Fruit fly (Drosophila melanogaster) whole organism, embryonic: Measurements from ENCODE around the gene Dus1.

Source experiments
- Asciz ChIP-seq: fragments of 200-800 bp; sonication (Bioruptor generic); optimal IDR thresholded peaks from 2 replicates; lab custom pipeline; 2017; ENCODE audit warnings: missing biosample characterization, mild to moderate bottlenecking, missing genetic modification characterization, missing genetic modification reagents
- Atf6 ChIP-seq: fragments of 200-800 bp; sonication (Bioruptor generic); IDR thresholded peaks from 2 replicates; pipeline ENCODE4 v1.3.6; 2022; ENCODE audit warnings: missing biosample characterization, missing genetic modification characterization
- BEAF-32 ChIP-seq: fragments of 200-800 bp; sonication (Bioruptor generic); optimal IDR thresholded peaks from 3 replicates; lab custom pipeline; 2017; ENCODE audit warnings: missing biosample characterization, missing genetic modification characterization, mild to moderate bottlenecking, moderate library complexity, missing genetic modification reagents
- BtbVII ChIP-seq: fragments of 200-800 bp; sonication (Bioruptor generic); optimal IDR thresholded peaks from 3 replicates; lab custom pipeline; 2017; ENCODE audit warnings: missing biosample characterization, mild to moderate bottlenecking, missing genetic modification characterization
- CG10267 ChIP-seq: fragments of 200-800 bp; sonication (Bioruptor generic); optimal IDR thresholded peaks from 2 replicates; lab custom pipeline; 2018; ENCODE audit warnings: missing biosample characterization, mild to moderate bottlenecking, missing genetic modification characterization, moderate library complexity
- CG10321 ChIP-seq: fragments of 200-800 bp; sonication (Bioruptor generic); IDR thresholded peaks from 2 replicates; pipeline ENCODE4 v1.3.6; 2022; ENCODE audit warnings: missing biosample characterization, missing genetic modification characterization
- CG10959 ChIP-seq: fragments of 200-800 bp; sonication (Bioruptor generic); IDR thresholded peaks from 2 replicates; pipeline ENCODE4 v1.3.6; 2022; ENCODE audit warnings: missing biosample characterization, missing genetic modification characterization
- CG12104 ChIP-seq: fragments of 200-800 bp; sonication (Bioruptor generic); optimal IDR thresholded peaks from 3 replicates; lab custom pipeline; 2016; ENCODE audit warnings: missing biosample characterization, missing genetic modification characterization
- CG13296 ChIP-seq: fragments of 200-800 bp; sonication (Bioruptor generic); optimal IDR thresholded peaks from 3 replicates; lab custom pipeline; 2018; ENCODE audit warnings: missing biosample characterization, mild to moderate bottlenecking, missing genetic modification characterization
- CG13424 ChIP-seq: fragments of 200-800 bp; sonication (Bioruptor generic); optimal IDR thresholded peaks from 2 replicates; lab custom pipeline; 2019; ENCODE audit warnings: missing biosample characterization, mild to moderate bottlenecking, missing genetic modification characterization, moderate library complexity
- CG13775 ChIP-seq: fragments of 200-800 bp; sonication (Bioruptor generic); optimal IDR thresholded peaks from 3 replicates; lab custom pipeline; 2017; ENCODE audit warnings: missing biosample characterization, mild to moderate bottlenecking, missing genetic modification characterization
- CG14860 ChIP-seq: fragments of 200-800 bp; sonication (Bioruptor generic); IDR thresholded peaks from 3 replicates; pipeline ENCODE4 v1.3.6; 2022; ENCODE audit warnings: missing biosample characterization, missing genetic modification characterization; ENCODE audit not compliant: partially characterized antibody
- CG15479 ChIP-seq: fragments of 200-800 bp; sonication (Bioruptor generic); optimal IDR thresholded peaks from 3 replicates; lab custom pipeline; 2019; ENCODE audit warnings: missing biosample characterization, mild to moderate bottlenecking, missing genetic modification characterization, moderate library complexity
- CG16815 ChIP-seq: fragments of 200-800 bp; sonication (Bioruptor generic); optimal IDR thresholded peaks from 3 replicates; lab custom pipeline; 2017; ENCODE audit warnings: missing biosample characterization, mild to moderate bottlenecking, missing genetic modification characterization
- CG17328 ChIP-seq: fragments of 200-800 bp; sonication (Bioruptor generic); IDR thresholded peaks from 2 replicates; pipeline ENCODE4 v1.3.6; 2022; ENCODE audit warnings: missing biosample characterization, missing genetic modification characterization
- CG1792 ChIP-seq: fragments of 200-800 bp; sonication (Bioruptor generic); optimal IDR thresholded peaks from 2 replicates; lab custom pipeline; 2016; ENCODE audit warnings: missing biosample characterization, missing genetic modification characterization
- CG18011 ChIP-seq: fragments of 200-800 bp; sonication (Bioruptor generic); optimal IDR thresholded peaks from 2 replicates; lab custom pipeline; 2017; ENCODE audit warnings: missing biosample characterization, missing genetic modification characterization, mild to moderate bottlenecking, moderate library complexity, missing genotype
- CG31388 ChIP-seq: fragments of 200-800 bp; sonication (Bioruptor generic); optimal IDR thresholded peaks from 2 replicates; lab custom pipeline; 2016; ENCODE audit warnings: missing biosample characterization, missing genetic modification characterization
- CG32532 ChIP-seq: fragments of 200-800 bp; sonication (Bioruptor generic); IDR thresholded peaks from 2 replicates; pipeline ENCODE4 v1.3.6; 2022; ENCODE audit warnings: missing biosample characterization, missing genetic modification characterization
- CG4820 ChIP-seq: fragments of 200-800 bp; sonication (Bioruptor generic); optimal IDR thresholded peaks from 3 replicates; lab custom pipeline; 2016; ENCODE audit warnings: missing biosample characterization, missing genetic modification characterization
- CG6654 ChIP-seq: fragments of 200-800 bp; sonication (Bioruptor generic); optimal IDR thresholded peaks from 2 replicates; lab custom pipeline; 2017; ENCODE audit warnings: missing biosample characterization, mild to moderate bottlenecking, missing genetic modification characterization
- CG7786 ChIP-seq: fragments of 200-800 bp; sonication (Bioruptor generic); optimal IDR thresholded peaks from 2 replicates; lab custom pipeline; 2016; ENCODE audit warnings: missing biosample characterization, missing genetic modification characterization
- D19B ChIP-seq: fragments of 200-800 bp; sonication (Bioruptor generic); optimal IDR thresholded peaks from 2 replicates; lab custom pipeline; 2017; ENCODE audit warnings: missing biosample characterization, mild to moderate bottlenecking, missing genetic modification characterization
- Dbx ChIP-seq: fragments of 200-800 bp; sonication (Bioruptor generic); IDR thresholded peaks from 3 replicates; pipeline ENCODE4 v1.3.6; 2022; ENCODE audit warnings: missing biosample characterization, missing genetic modification characterization
- Dp ChIP-seq: fragments of 200-800 bp; sonication (Bioruptor generic); optimal IDR thresholded peaks from 2 replicates; lab custom pipeline; 2018; ENCODE audit warnings: missing biosample characterization, mild to moderate bottlenecking, missing genetic modification characterization, moderate library complexity
- ERR ChIP-seq: fragments of 200-800 bp; sonication (Bioruptor generic); optimal IDR thresholded peaks from 2 replicates; lab custom pipeline; 2016; ENCODE audit warnings: missing biosample characterization, missing genetic modification characterization
- Gug ChIP-seq: fragments of 200-800 bp; sonication (Bioruptor generic); IDR thresholded peaks from 4 replicates; pipeline ENCODE4 v1.3.6; 2022; ENCODE audit warnings: missing biosample characterization, missing genetic modification characterization
- Hr39 ChIP-seq: fragments of >200 bp; optimal IDR thresholded peaks from 2 replicates; lab custom pipeline; 2017
- Hsf ChIP-seq: fragments of 200-800 bp; sonication (Bioruptor generic); optimal IDR thresholded peaks from 3 replicates; lab custom pipeline; 2016; ENCODE audit warnings: missing biosample characterization, missing genetic modification characterization
- Max ChIP-seq: fragments of 200-800 bp; sonication (Bioruptor generic); optimal IDR thresholded peaks from 2 replicates; lab custom pipeline; 2016; ENCODE audit warnings: missing biosample characterization, mild to moderate bottlenecking, missing genetic modification characterization
- Neu2 ChIP-seq: fragments of 200-800 bp; sonication (Bioruptor generic); optimal IDR thresholded peaks from 3 replicates; lab custom pipeline; 2016; ENCODE audit warnings: missing biosample characterization, missing genetic modification characterization, borderline replicate concordance
- Rfx ChIP-seq: fragments of 200-800 bp; sonication (Bioruptor generic); IDR thresholded peaks from 2 replicates; pipeline ENCODE4 v1.3.6; 2022; ENCODE audit warnings: missing biosample characterization, missing genetic modification characterization
- Stat92E ChIP-seq, 3 experiments: fragments of >200 bp in 2 of 3; fragments of 200-800 bp in 1 of 3; sonication (Bioruptor generic) in 1 of 3; optimal IDR thresholded peaks; 2 replicates each; lab custom pipeline; 2017 to 2019; ENCODE audit warnings: missing biosample characterization in 3 of 3, missing genetic modification characterization in 3 of 3, mild to moderate bottlenecking in 1 of 3, moderate library complexity in 1 of 3
- Xbp1 ChIP-seq: fragments of 200-800 bp; sonication (Bioruptor generic); optimal IDR thresholded peaks from 3 replicates; lab custom pipeline; 2016; ENCODE audit warnings: missing biosample characterization, mild to moderate bottlenecking, missing genetic modification characterization
- chinmo ChIP-seq: fragments of 200-800 bp; sonication (Bioruptor generic); IDR thresholded peaks from 4 replicates; pipeline ENCODE4 v1.3.6; 2022; ENCODE audit warnings: missing biosample characterization, missing genetic modification characterization; ENCODE audit not compliant: partially characterized antibody
- croc ChIP-seq: fragments of 200-800 bp; sonication (Bioruptor generic); conservative IDR thresholded peaks from 3 replicates; pipeline ENCODE4 v1.3.6; 2022; ENCODE audit warnings: missing biosample characterization, missing genetic modification characterization
- dimm ChIP-seq: fragments of 200-800 bp; sonication (Bioruptor generic); IDR thresholded peaks from 2 replicates; pipeline ENCODE4 v1.3.6; 2022; ENCODE audit warnings: missing biosample characterization, missing genetic modification characterization
- fd64A ChIP-seq: fragments of 200-800 bp; sonication (Bioruptor generic); optimal IDR thresholded peaks from 3 replicates; lab custom pipeline; 2018; ENCODE audit warnings: missing biosample characterization, mild to moderate bottlenecking, missing genetic modification characterization
- ftz-f1 ChIP-seq: fragments of 200-800 bp; sonication (Bioruptor generic); optimal IDR thresholded peaks from 2 replicates; lab custom pipeline; 2016; ENCODE audit warnings: missing biosample characterization, missing genetic modification characterization
- grn ChIP-seq: fragments of 200-800 bp; sonication (Bioruptor generic); optimal IDR thresholded peaks from 3 replicates; lab custom pipeline; 2017; ENCODE audit warnings: missing biosample characterization, missing genetic modification characterization
- klu ChIP-seq: fragments of 200-800 bp; sonication (Bioruptor generic); IDR thresholded peaks from 2 replicates; pipeline ENCODE4 v1.3.6; 2022; ENCODE audit warnings: missing biosample characterization, missing genetic modification characterization
- lmd ChIP-seq: fragments of 200-800 bp; sonication (Bioruptor generic); IDR thresholded peaks from 2 replicates; pipeline ENCODE4 v1.3.6; 2022; ENCODE audit warnings: missing biosample characterization, missing genetic modification characterization
- nerfin-1 ChIP-seq: fragments of 200-800 bp; sonication (Bioruptor generic); optimal IDR thresholded peaks from 3 replicates; lab custom pipeline; 2019; ENCODE audit warnings: missing biosample characterization, mild to moderate bottlenecking, missing genetic modification characterization, moderate library complexity
- otp ChIP-seq: fragments of 200-800 bp; sonication (Bioruptor generic); IDR thresholded peaks from 3 replicates; pipeline ENCODE4, ENCODE4 v1.3.6; 2022; ENCODE audit warnings: missing biosample characterization, missing genetic modification characterization
- salm ChIP-seq: fragments of 200-800 bp; sonication (Bioruptor generic); optimal IDR thresholded peaks from 2 replicates; lab custom pipeline; 2018; ENCODE audit warnings: missing biosample characterization, mild to moderate bottlenecking, missing genetic modification characterization
- schlank ChIP-seq: fragments of 200-800 bp; sonication (Bioruptor generic); optimal IDR thresholded peaks from 2 replicates; lab custom pipeline; 2018; ENCODE audit warnings: missing biosample characterization, mild to moderate bottlenecking, missing genetic modification characterization
- sens ChIP-seq: fragments of 200-800 bp; sonication (Bioruptor generic); peaks from one replicate; lab custom pipeline; 2016; ENCODE audit warnings: missing biosample characterization, missing genetic modification characterization
- sna ChIP-seq: fragments of 200-800 bp; sonication (Bioruptor generic); IDR thresholded peaks from 2 replicates; pipeline ENCODE4 v1.3.6; 2022; ENCODE audit warnings: missing biosample characterization, missing genetic modification characterization; ENCODE audit not compliant: partially characterized antibody
- stc ChIP-seq: fragments of 200-800 bp; sonication (Bioruptor generic); IDR thresholded peaks from 2 replicates; pipeline ENCODE4 v1.3.6; 2022; ENCODE audit warnings: missing biosample characterization, missing genetic modification characterization

Gene Dus1

DNA sequence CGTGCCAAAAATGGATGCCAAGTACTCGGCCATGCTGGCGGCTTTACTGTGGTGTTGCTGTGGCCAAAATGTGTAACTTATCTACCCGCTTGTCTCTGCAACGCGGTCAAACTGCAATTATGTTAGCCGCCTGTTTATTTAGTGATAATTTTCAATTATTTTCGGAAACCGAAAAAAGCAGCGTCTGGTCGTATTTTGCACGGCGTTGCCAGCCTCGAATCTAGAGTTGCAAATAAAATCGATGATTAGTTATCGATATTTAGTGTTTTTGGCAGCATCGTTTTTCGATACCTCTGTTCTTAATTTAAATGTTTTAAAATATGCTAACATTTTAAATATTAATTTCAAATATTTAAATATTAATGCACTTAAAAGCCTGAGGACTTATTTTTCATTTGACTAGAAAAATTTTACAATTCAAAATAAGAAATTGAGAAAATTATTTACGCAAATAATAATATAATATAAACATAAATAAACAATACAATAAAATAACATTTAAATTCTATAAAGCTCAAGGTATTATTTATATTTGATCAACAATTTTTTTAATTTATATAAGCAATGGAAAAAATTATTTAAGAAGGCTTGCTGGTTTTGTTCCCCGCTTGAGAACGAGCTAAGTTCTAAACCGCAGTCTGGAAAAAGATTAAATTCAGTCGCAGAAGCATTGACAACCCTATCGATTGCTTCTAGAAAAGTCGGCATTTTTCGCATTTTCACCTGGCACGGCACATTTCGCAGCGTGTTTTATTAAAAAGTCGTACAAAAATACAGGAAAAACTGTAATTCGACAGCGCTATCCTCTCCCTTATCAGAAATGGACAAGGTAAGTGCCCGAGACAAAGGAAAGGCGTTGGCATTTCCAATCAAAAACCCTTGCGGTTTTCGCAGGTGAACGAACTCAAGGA, 23.2 kb upstream of the Dus1 start, which contains the start of the genes U2af38 and Stip1 (continued):
- TF ChIP-seq CG10267 (tag; lab: Kevin White, UChicago) (peak; percentile 85), CG13775 (GFP tag; lab: Kevin White, UChicago) (no peak), grn (GFP tag; lab: Kevin White, UChicago) (no peak), dimm (no peak), Rfx (GFP tag; lab: Robert Waterston, UW) (peak; percentile 38), CG10321 (GFP tag; lab: Robert Waterston, UW) (no peak), Hsf (GFP tag; lab: Kevin White, UChicago) (peak; percentile 51), CG13296 (peak; percentile 30), CG32532 (GFP tag; lab: Robert Waterston, UW) (no peak), sna (peak; percentile 54; the same call in 1 of the 2 replicates), Dp (GFP tag; lab: Kevin White, UChicago) (peak; percentile 34), lmd (no peak; the same call in 1 of the 2 replicates), fd64A (GFP tag; lab: Kevin White, UChicago) (no peak), klu (GFP tag; lab: Robert Waterston, UW) (no peak), CG15479 (GFP tag; lab: Kevin White, UChicago) (no peak), Stat92E (GFP tag; optimal IDR thresholded peaks at IDR 0.05; lab: Kevin White, UChicago) (no peak), croc (GFP tag; lab: Robert Waterston, UW) (no peak), CG31388 (GFP tag; lab: Kevin White, UChicago) (no peak), schlank (tag; lab: Kevin White, UChicago) (no peak), Dbx (GFP tag; lab: Robert Waterston, UW) (no peak), nerfin-1 (tag; lab: Kevin White, UChicago) (peak; percentile 7), otp (no peak), CG13424 (tag; lab: Kevin White, UChicago) (peak; percentile 15), BtbVII (GFP tag; lab: Kevin White, UChicago) (no peak), sens (GFP tag; lab: Kevin White, UChicago) (peak; percentile 24), Xbp1 (GFP tag; lab: Kevin White, UChicago) (peak; percentile 58), ftz-f1 (no peak), Asciz (no peak), BEAF-32 (GFP tag; lab: Kevin White, UChicago) (peak; percentile 69), Neu2 (peak; percentile 54), CG1792 (GFP tag; lab: Kevin White, UChicago) (no peak), CG14860 (GFP tag; lab: Robert Waterston, UW) (0 out of 3 replicates have a peak, but pooled peaks have one; percentile 27), CG12104 (GFP tag; lab: Kevin White, UChicago) (no peak), stc (GFP tag; lab: Robert Waterston, UW) (no peak), Max (no peak), Hr39 (lab: Kevin White, UChicago) (no peak), ERR (GFP tag; lab: Kevin White, UChicago) (no peak), Gug (no peak), chinmo (GFP tag; lab: Robert Waterston, UW) (no peak), CG6654 (GFP tag; lab: Kevin White, UChicago) (no peak), D19B (GFP tag; lab: Kevin White, UChicago) (no peak), CG18011 (no peak), salm (tag; lab: Kevin White, UChicago) (no peak), CG10959 (no peak), CG16815 (GFP tag; lab: Kevin White, UChicago) (no peak), CG4820 (no peak), CG7786 (no peak), CG17328 (GFP tag; lab: Robert Waterston, UW) (no peak), Atf6 (GFP tag; lab: Robert Waterston, UW) (0 out of 2 replicates have a peak, but pooled peaks have one; percentile 33)
